Worm (Caenorhabditis elegans): Measurements from ENCODE around the gene M01E10.3.

Gene M01E10.3

ce11 chrIII:2054084-2054483 lies at the start of gene M01E10.3:
Gene M01E10.3 (minus strand): TSS chrIII:2054184.
- no peak for TF ChIP-seq unc-62 (GFP tag; optimal IDR thresholded peaks at IDR 0.05)
- no peak for TF ChIP-seq nhr-12 (tag; optimal IDR thresholded peaks at IDR 0.05)
- TF ChIP-seq lsy-2 (tag; optimal IDR thresholded peaks at IDR 0.05): no peak
- no peak for TF ChIP-seq ham-2 (GFP tag; optimal IDR thresholded peaks at IDR 0.05)
- TF ChIP-seq ceh-39 (tag; optimal IDR thresholded peaks at IDR 0.05): no peak
- no peak for TF ChIP-seq sptf-1 (tag; optimal IDR thresholded peaks at IDR 0.05)
- no peak for TF ChIP-seq nhr-76 (tag; optimal IDR thresholded peaks at IDR 0.05)
- TF ChIP-seq zip-8 (tag; optimal IDR thresholded peaks at IDR 0.05): no peak
- TF ChIP-seq ceh-83 (GFP tag; optimal IDR thresholded peaks at IDR 0.05): no peak
- no peak for TF ChIP-seq ztf-11 (tag; optimal IDR thresholded peaks at IDR 0.05)
- TF ChIP-seq elt-3 (tag; optimal IDR thresholded peaks at IDR 0.05): no peak
- TF ChIP-seq mep-1 (tag; optimal IDR thresholded peaks at IDR 0.05): no peak
- TF ChIP-seq tbx-8 (GFP tag; optimal IDR thresholded peaks at IDR 0.05): no peak
- TF ChIP-seq elt-1 (tag; optimal IDR thresholded peaks at IDR 0.05; ENCODE audit: borderline replicate concordance, insufficient read depth): no peak
- TF ChIP-seq bed-3 (GFP tag; optimal IDR thresholded peaks at IDR 0.05): no peak
- no peak for TF ChIP-seq mab-5 (tag; optimal IDR thresholded peaks at IDR 0.05)
- TF ChIP-seq flh-1 (GFP tag; optimal IDR thresholded peaks at IDR 0.05): no peak
- no peak for TF ChIP-seq ces-1 (GFP tag; optimal IDR thresholded peaks at IDR 0.05)

ce11 chrIII:2101895-2102345 lies 47.9 kb upstream of the M01E10.3 start, which contains the start of gene ppk-2:
Gene ppk-2 (plus strand): TSS chrIII:2102295.
- no peak for TF ChIP-seq lin-32 (GFP tag; optimal IDR thresholded peaks at IDR 0.05)
- no peak for TF ChIP-seq unc-39 (tag; optimal IDR thresholded peaks at IDR 0.05)
- no peak for TF ChIP-seq ceh-39 (tag; optimal IDR thresholded peaks at IDR 0.05)
- TF ChIP-seq ztf-11 (tag; optimal IDR thresholded peaks at IDR 0.05): no peak
- TF ChIP-seq blmp-1 (tag; optimal IDR thresholded peaks at IDR 0.05): no peak
- no peak for TF ChIP-seq unc-62 (GFP tag; optimal IDR thresholded peaks at IDR 0.05)
- no peak for TF ChIP-seq ceh-43 (GFP tag; optimal IDR thresholded peaks at IDR 0.05)
- no peak for TF ChIP-seq sptf-1 (tag; optimal IDR thresholded peaks at IDR 0.05)
- no peak for TF ChIP-seq lsy-2 (tag; optimal IDR thresholded peaks at IDR 0.05)
- no peak for TF ChIP-seq snpc-4 (tag; optimal IDR thresholded peaks at IDR 0.05)
- TF ChIP-seq tbx-8 (GFP tag; optimal IDR thresholded peaks at IDR 0.05): no peak
- no peak for TF ChIP-seq elt-1 (tag; optimal IDR thresholded peaks at IDR 0.05; ENCODE audit: borderline replicate concordance, insufficient read depth)
- TF ChIP-seq sem-2 (GFP tag; optimal IDR thresholded peaks at IDR 0.05): no peak
- TF ChIP-seq ham-2 (GFP tag; optimal IDR thresholded peaks at IDR 0.05): no peak

ce11 chrIII:2101310-2101709 lies 47.3 kb upstream of the M01E10.3 start:
- TF ChIP-seq pha-4 (tag; optimal IDR thresholded peaks at IDR 0.05): no peak

ce11 chrIII:2100842-2101241 lies 46.9 kb upstream of the M01E10.3 start:
- TF ChIP-seq lsy-2 (tag; optimal IDR thresholded peaks at IDR 0.05) (peak; percentile 56), hlh-1 (tag; optimal IDR thresholded peaks at IDR 0.05) (no peak), ztf-11 (tag; optimal IDR thresholded peaks at IDR 0.05) (no peak), blmp-1 (tag; optimal IDR thresholded peaks at IDR 0.05) (no peak), sptf-1 (tag; optimal IDR thresholded peaks at IDR 0.05) (peak; percentile 27), nhr-76 (tag; optimal IDR thresholded peaks at IDR 0.05) (no peak), ceh-43 (GFP tag; optimal IDR thresholded peaks at IDR 0.05) (no peak), nhr-12 (tag; optimal IDR thresholded peaks at IDR 0.05) (no peak), ces-1 (GFP tag; optimal IDR thresholded peaks at IDR 0.05) (peak; percentile 95), unc-39 (tag; optimal IDR thresholded peaks at IDR 0.05) (no peak), pha-4 (tag; optimal IDR thresholded peaks at IDR 0.05) (peak; percentile 67), lin-32 (GFP tag; optimal IDR thresholded peaks at IDR 0.05) (no peak), unc-62 (GFP tag; optimal IDR thresholded peaks at IDR 0.05) (peak; percentile 8), zip-8 (tag; optimal IDR thresholded peaks at IDR 0.05) (no peak), elt-3 (tag; optimal IDR thresholded peaks at IDR 0.05) (no peak), ceh-39 (tag; optimal IDR thresholded peaks at IDR 0.05) (peak; percentile 70), unc-120 (tag; optimal IDR thresholded peaks at IDR 0.05; ENCODE audit: poor library complexity, severe bottlenecking) (no peak), ham-2 (GFP tag; optimal IDR thresholded peaks at IDR 0.05) (no peak), M03D4.4 (tag; optimal IDR thresholded peaks at IDR 0.05) (peak; percentile 13), snpc-4 (tag; optimal IDR thresholded peaks at IDR 0.05) (no peak), nhr-28 (tag; optimal IDR thresholded peaks at IDR 0.05) (no peak), ceh-83 (GFP tag; optimal IDR thresholded peaks at IDR 0.05) (no peak), elt-1 (tag; optimal IDR thresholded peaks at IDR 0.05; ENCODE audit: borderline replicate concordance, insufficient read depth) (no peak), bed-3 (GFP tag; optimal IDR thresholded peaks at IDR 0.05) (no peak), sem-2 (GFP tag; optimal IDR thresholded peaks at IDR 0.05) (no peak)

ce11 chrIII:2099808-2100366 lies 45.9 kb upstream of the M01E10.3 start:
- TF ChIP-seq sptf-1 (tag; optimal IDR thresholded peaks at IDR 0.05): no peak
- TF ChIP-seq mab-5 (tag; optimal IDR thresholded peaks at IDR 0.05): no peak
- TF ChIP-seq nhr-76 (tag; optimal IDR thresholded peaks at IDR 0.05): no peak
- no peak for TF ChIP-seq elt-3 (tag; optimal IDR thresholded peaks at IDR 0.05)
- no peak for TF ChIP-seq lin-13 (tag; optimal IDR thresholded peaks at IDR 0.05)
- no peak for TF ChIP-seq sem-2 (GFP tag; optimal IDR thresholded peaks at IDR 0.05)
- TF ChIP-seq snpc-4 (tag; optimal IDR thresholded peaks at IDR 0.05): no peak
- no peak for TF ChIP-seq unc-120 (tag; optimal IDR thresholded peaks at IDR 0.05; ENCODE audit: poor library complexity, severe bottlenecking)

Data from whole organism, mixed stage, embryonic.